Worm (Caenorhabditis elegans) whole organism, midembryonic: Measurements from ENCODE around the gene ZK512.8.

Experiments used
- T22C8.4 ChIP-seq: fragments of 200-800 bp; sonication (Bioruptor generic); IDR thresholded peaks from 2 replicates; pipeline ENCODE4 v1.3.6; 2022; ENCODE audit warnings: missing genetic modification characterization, missing compliant biosample characterization
- cog-1 ChIP-seq: sonication (generic microtip); optimal IDR thresholded peaks from 2 replicates; lab custom pipeline; 2016; ENCODE audit warnings: missing genetic modification characterization, missing compliant biosample characterization
- flt-1 ChIP-seq: fragments of 200-800 bp; sonication (Bioruptor generic); IDR thresholded peaks from 2 replicates; pipeline ENCODE4 v1.3.6; 2022; ENCODE audit warnings: missing genetic modification characterization, missing compliant biosample characterization
- klf-2 ChIP-seq: fragments of 200-800 bp; sonication (Bioruptor generic); conservative IDR thresholded peaks from 2 replicates; pipeline ENCODE4 v1.3.6; 2022; ENCODE audit warnings: missing genetic modification reagents, missing genetic modification characterization, missing compliant biosample characterization
- med-1 ChIP-seq: sonication (generic microtip); optimal IDR thresholded peaks from 2 replicates; lab custom pipeline; 2017; ENCODE audit warnings: missing genetic modification characterization, mild to moderate bottlenecking, missing compliant biosample characterization, antibody characterized with exemption, missing genetic modification reagents; ENCODE audit not compliant: insufficient read depth
- ref-1 ChIP-seq: fragments of 200-800 bp; sonication (Bioruptor generic); conservative IDR thresholded peaks from 2 replicates; pipeline ENCODE4 v1.3.6; 2022; ENCODE audit warnings: missing genetic modification reagents, missing genetic modification characterization, missing compliant biosample characterization
- tab-1 ChIP-seq: fragments of 200-800 bp; sonication (Bioruptor generic); IDR thresholded peaks from 2 replicates; pipeline ENCODE4 v1.3.6; 2022; ENCODE audit warnings: missing genetic modification characterization, missing compliant biosample characterization
- ztf-23 ChIP-seq: fragments of 200-800 bp; sonication (Bioruptor generic); IDR thresholded peaks from 2 replicates; pipeline ENCODE4 v1.3.6; 2022; ENCODE audit warnings: missing genetic modification reagents, missing genetic modification characterization, missing compliant biosample characterization
- ztf-29 ChIP-seq: fragments of 200-800 bp; sonication (Bioruptor generic); IDR thresholded peaks from 2 replicates; pipeline ENCODE4 v1.3.6; 2022; ENCODE audit warnings: missing genetic modification reagents, missing genetic modification characterization, missing compliant biosample characterization

The ZK512.8 gene

DNA sequence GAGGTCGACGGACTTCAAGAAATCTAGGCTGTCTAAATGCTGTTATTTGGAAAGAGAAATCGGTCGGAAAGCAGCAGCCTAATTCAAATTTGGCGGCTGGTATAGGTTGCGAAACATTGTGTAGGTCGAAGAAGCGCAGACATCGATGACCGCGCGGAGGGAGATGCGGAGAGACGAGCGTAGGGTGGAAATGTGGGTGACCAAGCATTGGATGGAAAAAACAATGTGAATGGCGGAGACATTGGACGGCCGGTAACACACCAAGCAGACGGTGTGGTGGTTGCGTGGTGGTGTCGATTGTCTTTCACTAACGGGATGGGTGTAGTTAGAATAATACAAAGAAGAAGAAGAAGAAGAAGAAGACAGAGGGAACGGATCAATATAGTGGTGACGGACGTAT, 33.4 kb upstream of the ZK512.8 start:
- TF ChIP-seq ztf-23 (GFP tag; lab: Robert Waterston, UW) (no peak), flt-1 (GFP tag; lab: Robert Waterston, UW) (no peak), cog-1 (tag; lab: Kevin White, UChicago) (no peak), ztf-29 (GFP tag; lab: Robert Waterston, UW) (no peak), tab-1 (GFP tag; lab: Robert Waterston, UW) (peak; percentile 55; the same call in 1 of the 2 replicates), klf-2 (no peak)

DNA sequence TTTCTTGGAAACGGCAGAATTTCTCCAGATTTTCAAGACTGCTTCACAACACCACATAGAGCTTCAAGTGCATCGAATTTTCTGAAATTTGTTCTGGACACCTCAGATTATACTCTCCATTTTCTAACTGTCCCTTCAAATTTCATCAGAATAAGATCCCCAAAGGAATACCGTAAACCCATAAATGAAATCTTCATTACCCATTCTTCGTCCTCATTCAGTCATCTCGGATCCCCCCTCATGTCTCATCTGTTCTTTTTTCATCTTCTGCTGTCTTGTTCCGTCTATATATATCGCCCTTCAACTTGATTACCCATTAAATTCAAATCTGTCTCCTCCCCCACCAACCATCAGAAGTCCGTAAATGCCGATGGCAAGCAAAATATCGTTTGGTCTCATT, 31.8 kb upstream of the ZK512.8 start:
- TF ChIP-seq tab-1 (GFP tag; lab: Robert Waterston, UW) (no peak), flt-1 (GFP tag; lab: Robert Waterston, UW) (peak; percentile 44; the same call in 1 of the 2 replicates)

DNA sequence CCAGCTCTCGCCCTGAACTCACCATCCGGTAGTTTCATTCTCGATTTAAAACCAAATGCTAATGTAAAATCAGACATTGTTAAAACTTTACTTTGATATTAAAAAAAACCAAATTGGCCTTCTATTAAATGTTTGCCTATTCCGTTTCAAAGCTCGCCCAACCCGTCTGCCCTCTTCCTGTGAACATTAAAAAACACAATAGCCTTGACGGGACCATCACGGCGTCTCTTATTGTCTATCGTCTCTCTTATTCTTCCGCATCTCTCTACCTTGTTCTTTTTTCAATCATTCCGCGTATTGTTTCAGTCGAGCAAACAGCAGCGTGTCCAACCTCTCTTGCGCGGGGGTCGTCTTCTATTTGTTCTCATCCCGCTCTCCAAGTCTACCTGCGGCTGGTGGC, 31.2 kb upstream of the ZK512.8 start, which contains the start of gene ZK512.1:
Gene ZK512.1, plus strand, starts transcription at position 301 of the 400 bp plus-strand sequence.
- TF ChIP-seq tab-1 (GFP tag; lab: Robert Waterston, UW) (no peak), T22C8.4 (no peak), ztf-29 (GFP tag; lab: Robert Waterston, UW) (no peak), flt-1 (GFP tag; lab: Robert Waterston, UW) (no peak), ref-1 (GFP tag; lab: Robert Waterston, UW) (no peak), cog-1 (tag; lab: Kevin White, UChicago) (no peak), med-1 (GFP tag; lab: Kevin White, UChicago) (no peak), ztf-23 (GFP tag; lab: Robert Waterston, UW) (no peak), klf-2 (no peak)

DNA sequence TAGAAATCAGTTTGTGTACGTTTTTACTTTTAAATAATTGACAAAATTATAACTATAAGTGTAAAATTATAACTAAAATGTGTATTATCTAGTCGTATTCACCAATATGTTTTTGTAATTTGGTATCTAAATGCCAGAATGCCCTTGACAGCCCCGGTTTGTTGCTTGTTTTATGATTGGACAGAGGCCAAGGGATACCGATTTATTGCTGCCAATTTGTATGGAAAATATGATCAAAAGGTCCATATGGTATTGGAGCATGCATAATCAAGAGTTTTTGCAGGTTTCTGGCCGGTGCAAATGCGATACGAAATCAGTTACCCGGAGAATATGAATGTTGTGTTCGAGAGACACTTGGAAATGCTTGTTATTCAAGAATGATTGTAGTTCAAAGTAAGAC, 30.1 kb upstream of the ZK512.8 start:
- TF ChIP-seq ref-1 (GFP tag; lab: Robert Waterston, UW) = no peak
- TF ChIP-seq T22C8.4 = no peak
- TF ChIP-seq ztf-23 (GFP tag; lab: Robert Waterston, UW) = no peak
- TF ChIP-seq flt-1 (GFP tag; lab: Robert Waterston, UW) = no peak
- TF ChIP-seq ztf-29 (GFP tag; lab: Robert Waterston, UW) = no peak
- TF ChIP-seq cog-1 (tag; lab: Kevin White, UChicago) = no peak
- TF ChIP-seq med-1 (GFP tag; lab: Kevin White, UChicago) = no peak
- no peak for TF ChIP-seq tab-1 (GFP tag; lab: Robert Waterston, UW)
- TF ChIP-seq klf-2 = no peak

DNA sequence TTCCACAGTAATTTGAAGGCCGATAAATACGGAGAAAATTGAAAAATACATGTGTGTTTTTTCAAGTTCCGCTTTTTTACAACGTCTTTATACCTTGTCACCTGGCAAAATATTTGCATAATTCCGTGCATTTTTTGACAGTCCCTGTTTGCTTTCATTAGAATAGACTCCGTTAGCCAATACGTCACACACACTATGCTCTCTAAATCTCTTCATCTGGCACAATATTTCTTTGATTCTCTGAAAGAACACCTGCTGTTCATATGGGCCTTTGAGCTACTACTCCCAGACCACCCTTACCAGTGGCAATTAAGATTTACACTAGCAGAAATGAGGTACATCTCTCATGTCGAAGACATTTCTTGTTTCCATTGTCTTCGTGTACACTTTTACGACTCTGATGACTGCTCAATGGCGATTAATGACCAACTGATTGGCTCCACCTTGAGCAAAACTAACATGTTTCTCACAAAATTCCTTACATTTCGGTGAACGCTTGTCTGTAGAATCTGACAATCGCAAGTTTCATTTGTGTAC, 27.5 kb upstream of the ZK512.8 start, which contains the start of gene grl-11:
Gene grl-11, minus strand, starts transcription at position 51 of the 537 bp plus-strand sequence.
- no peak for TF ChIP-seq klf-2
- TF ChIP-seq tab-1 (GFP tag; lab: Robert Waterston, UW) = no peak
- TF ChIP-seq cog-1 (tag; lab: Kevin White, UChicago) = no peak
- no peak for TF ChIP-seq ztf-29 (GFP tag; lab: Robert Waterston, UW)
- no peak for TF ChIP-seq ref-1 (GFP tag; lab: Robert Waterston, UW)
- no peak for TF ChIP-seq med-1 (GFP tag; lab: Kevin White, UChicago)
- no peak for TF ChIP-seq T22C8.4
- no peak for TF ChIP-seq flt-1 (GFP tag; lab: Robert Waterston, UW)
- no peak for TF ChIP-seq ztf-23 (GFP tag; lab: Robert Waterston, UW)

DNA sequence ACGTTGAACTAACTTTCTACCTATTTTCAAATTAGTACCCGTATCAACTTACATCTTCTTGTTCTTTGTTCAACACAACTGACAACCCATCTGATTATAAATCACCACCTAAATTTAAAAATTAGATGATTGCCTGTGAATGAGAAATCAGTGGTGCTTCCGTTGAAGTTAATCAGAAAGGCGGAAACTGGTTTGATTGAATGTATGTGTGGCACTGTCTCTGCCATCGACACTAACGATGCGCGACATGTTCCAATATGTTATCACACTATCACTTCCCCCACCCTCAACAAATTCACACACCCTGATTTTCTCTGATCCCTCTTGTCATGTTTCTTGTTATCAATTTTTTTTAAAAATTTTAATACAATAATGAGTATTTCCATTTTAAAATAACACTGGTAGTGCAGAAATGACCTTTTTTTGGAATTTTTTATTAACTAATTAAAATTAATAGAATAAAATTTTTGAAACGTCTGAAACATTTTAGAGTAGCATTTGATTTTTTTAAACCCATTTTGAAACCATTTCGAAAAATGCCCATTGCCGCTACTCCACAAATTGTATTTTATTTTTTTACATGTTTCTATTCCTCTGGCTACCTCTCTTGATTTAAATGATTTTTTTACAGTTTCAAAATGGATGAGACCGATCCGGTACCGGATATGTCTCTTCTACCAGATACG, 26.8 kb upstream of the ZK512.8 start, which contains the start of gene ced-11:
Gene ced-11, plus strand, starts transcription at position 636 of the 686 bp plus-strand sequence.
- TF ChIP-seq klf-2 (no peak), cog-1 (tag; lab: Kevin White, UChicago) (no peak), ztf-23 (GFP tag; lab: Robert Waterston, UW) (no peak), tab-1 (GFP tag; lab: Robert Waterston, UW) (no peak), ztf-29 (GFP tag; lab: Robert Waterston, UW) (no peak), T22C8.4 (no peak), flt-1 (GFP tag; lab: Robert Waterston, UW) (no peak), ref-1 (GFP tag; lab: Robert Waterston, UW) (no peak), med-1 (GFP tag; lab: Kevin White, UChicago) (no peak)

DNA sequence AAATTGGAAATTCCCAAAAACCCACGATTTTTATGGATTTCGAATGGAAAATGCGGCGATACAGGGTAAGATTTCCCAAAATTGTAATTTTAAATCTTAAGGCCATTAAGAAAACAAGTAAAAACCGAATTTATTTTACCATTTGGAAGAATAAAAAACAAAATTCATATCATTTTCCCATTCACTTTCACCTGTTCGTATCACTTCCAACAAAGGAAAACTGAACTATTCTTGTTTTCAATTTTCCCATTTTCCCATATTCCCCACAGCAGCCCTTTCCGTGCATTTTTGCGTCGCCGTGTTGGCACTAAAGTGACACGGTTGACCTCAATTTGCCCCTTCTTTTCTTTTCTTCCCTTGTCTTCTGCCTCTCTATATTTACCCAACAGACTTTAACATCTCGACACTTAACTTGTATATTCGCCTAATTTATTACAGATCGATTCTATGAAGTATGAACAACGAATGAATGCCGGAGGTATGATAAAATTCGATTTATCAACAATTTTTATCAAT, 20.0 kb upstream of the ZK512.8 start, which contains the start of gene sec-16A.1:
Gene sec-16A.1, plus strand, starts transcription at position 51 of the 516 bp plus-strand sequence.
- no peak for TF ChIP-seq klf-2
- no peak for TF ChIP-seq T22C8.4
- no peak for TF ChIP-seq med-1 (GFP tag; lab: Kevin White, UChicago)
- TF ChIP-seq ztf-23 (GFP tag; lab: Robert Waterston, UW) = no peak
- TF ChIP-seq ref-1 (GFP tag; lab: Robert Waterston, UW) = no peak
- TF ChIP-seq tab-1 (GFP tag; lab: Robert Waterston, UW) = no peak
- no peak for TF ChIP-seq ztf-29 (GFP tag; lab: Robert Waterston, UW)
- no peak for TF ChIP-seq cog-1 (tag; lab: Kevin White, UChicago)
- TF ChIP-seq flt-1 (GFP tag; lab: Robert Waterston, UW) = no peak

DNA sequence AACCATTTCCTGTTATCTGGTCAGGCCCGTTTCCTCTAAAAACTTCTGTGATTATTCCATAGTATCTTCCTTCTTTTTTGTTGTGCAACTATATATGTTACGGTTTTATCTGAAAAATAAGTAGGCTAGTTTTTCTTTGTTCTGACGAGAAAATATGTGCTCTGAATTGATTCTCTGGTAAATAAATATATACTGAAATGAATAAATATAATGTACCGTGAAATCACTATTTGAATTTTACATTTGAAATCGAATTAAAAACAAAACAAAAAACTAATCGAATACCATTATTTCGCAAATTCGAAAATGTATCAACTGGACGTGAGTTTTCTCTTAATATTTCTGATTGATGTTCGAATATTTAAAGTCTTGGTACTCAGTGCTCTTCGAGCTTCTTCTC, 15.3 kb upstream of the ZK512.8 start, which contains the start of gene ZK512.10:
Gene ZK512.10, plus strand, starts transcription at position 301 of the 400 bp plus-strand sequence.
- TF ChIP-seq T22C8.4 (no peak), tab-1 (GFP tag; lab: Robert Waterston, UW) (no peak), ztf-29 (GFP tag; lab: Robert Waterston, UW) (no peak), med-1 (GFP tag; lab: Kevin White, UChicago) (no peak), ztf-23 (GFP tag; lab: Robert Waterston, UW) (no peak), klf-2 (no peak), cog-1 (tag; lab: Kevin White, UChicago) (no peak), flt-1 (GFP tag; lab: Robert Waterston, UW) (no peak), ref-1 (GFP tag; lab: Robert Waterston, UW) (no peak)

DNA sequence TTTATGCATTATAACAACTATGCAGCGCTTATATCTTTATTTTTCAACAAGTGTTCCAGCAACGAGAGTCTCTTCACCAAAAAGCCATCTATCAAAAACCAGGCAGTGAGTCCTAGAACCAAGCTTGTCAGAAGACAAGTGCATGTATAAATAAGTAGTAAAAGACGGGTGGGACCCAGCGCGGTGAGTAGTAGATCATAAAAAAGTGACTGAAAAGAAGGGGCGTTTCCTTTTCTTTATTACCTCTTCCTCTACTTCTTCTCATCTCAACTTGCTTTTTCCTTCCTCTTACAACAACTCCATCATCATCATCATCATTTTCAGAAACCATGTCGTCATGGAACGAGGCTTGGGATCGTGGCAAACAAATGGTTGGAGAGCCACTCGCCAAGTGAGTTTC, 9.3 kb upstream of the ZK512.8 start, which contains the start of gene eat-4:
Gene eat-4, plus strand, starts transcription at position 301 of the 400 bp plus-strand sequence.
- TF ChIP-seq tab-1 (GFP tag; lab: Robert Waterston, UW) = no peak
- TF ChIP-seq ztf-29 (GFP tag; lab: Robert Waterston, UW) = no peak
- TF ChIP-seq klf-2 = no peak
